Fruit fly (Drosophila melanogaster) whole organism, adult: ENCODE data around the gene kibra.
A peak's percentile ranks its signal among the peaks of the same experiment; 100 is the strongest.

ENCODE experiments used
- CG11617 ChIP-seq: fragments of 200-800 bp; sonication (Bioruptor generic); optimal IDR thresholded peaks from 2 replicates; lab custom pipeline; 2017; ENCODE audit warnings: mild to moderate bottlenecking, missing biosample characterization, missing genetic modification reagents, missing genetic modification characterization
- CG12768 ChIP-seq: fragments of 200-800 bp; sonication (Bioruptor generic); optimal IDR thresholded peaks from 2 replicates; lab custom pipeline; 2017; ENCODE audit warnings: missing biosample characterization, missing genetic modification characterization, mild to moderate bottlenecking, moderate library complexity, missing genetic modification reagents
- CG14711 ChIP-seq: fragments of 200-800 bp; sonication (Bioruptor generic); optimal IDR thresholded peaks from 2 replicates; lab custom pipeline; 2018; ENCODE audit warnings: missing biosample characterization, mild to moderate bottlenecking, missing genetic modification characterization, moderate library complexity
- CG1620 ChIP-seq: fragments of 200-800 bp; sonication (Bioruptor generic); optimal IDR thresholded peaks from 2 replicates; lab custom pipeline; 2016; ENCODE audit warnings: missing biosample characterization, missing genetic modification characterization
- CG33017 ChIP-seq: fragments of 200-800 bp; sonication (Bioruptor generic); optimal IDR thresholded peaks from 2 replicates; lab custom pipeline; 2018; ENCODE audit warnings: missing biosample characterization, mild to moderate bottlenecking, missing genetic modification characterization, moderate library complexity
- CG5204 ChIP-seq: fragments of 200-800 bp; sonication (Bioruptor generic); optimal IDR thresholded peaks from 2 replicates; lab custom pipeline; 2016; ENCODE audit warnings: missing biosample characterization, missing genetic modification characterization
- CG7045 ChIP-seq: fragments of 200-800 bp; sonication (Bioruptor generic); optimal IDR thresholded peaks from 2 replicates; lab custom pipeline; 2017; ENCODE audit warnings: missing biosample characterization, mild to moderate bottlenecking, missing genetic modification characterization
- CG7101 ChIP-seq: fragments of 200-800 bp; sonication (Bioruptor generic); optimal IDR thresholded peaks from 2 replicates; lab custom pipeline; 2018; ENCODE audit warnings: missing biosample characterization, mild to moderate bottlenecking, missing genetic modification characterization, moderate library complexity
- Crg-1 ChIP-seq: fragments of 200-800 bp; sonication (Bioruptor generic); optimal IDR thresholded peaks from 2 replicates; lab custom pipeline; 2016; ENCODE audit warnings: missing biosample characterization, missing genetic modification characterization
- Hr96 ChIP-seq: fragments of 200-800 bp; sonication (Bioruptor generic); optimal IDR thresholded peaks from 2 replicates; lab custom pipeline; 2016; ENCODE audit warnings: missing biosample characterization, missing genetic modification characterization
- Mnt ChIP-seq: fragments of 200-800 bp; sonication (Bioruptor generic); optimal IDR thresholded peaks from 2 replicates; lab custom pipeline; 2016; ENCODE audit warnings: missing biosample characterization, mild to moderate bottlenecking, missing genetic modification characterization
- bab1 ChIP-seq: fragments of 200-800 bp; sonication (Bioruptor generic); optimal IDR thresholded peaks from 3 replicates; lab custom pipeline; 2019; ENCODE audit warnings: missing biosample characterization, mild to moderate bottlenecking, missing genetic modification characterization, moderate library complexity
- cic ChIP-seq: fragments of 200-800 bp; sonication (Bioruptor generic); optimal IDR thresholded peaks from 2 replicates; lab custom pipeline; 2017; ENCODE audit warnings: missing biosample characterization, mild to moderate bottlenecking, missing genetic modification characterization, moderate library complexity
- cnc ChIP-seq, 2 experiments: fragments of >200 bp; optimal IDR thresholded peaks; 2 replicates each; lab custom pipeline; 2017
- kay ChIP-seq: fragments of 200-800 bp; sonication (Bioruptor generic); peaks from one replicate; lab custom pipeline; 2016; ENCODE audit warnings: missing biosample characterization, missing genetic modification characterization, borderline replicate concordance
- pad ChIP-seq: fragments of 200-800 bp; sonication (Bioruptor generic); optimal IDR thresholded peaks from 3 replicates; lab custom pipeline; 2017; ENCODE audit warnings: missing biosample characterization, missing genetic modification characterization, mild to moderate bottlenecking, moderate library complexity, missing genetic modification reagents
- tj ChIP-seq: fragments of 200-800 bp; sonication (Bioruptor generic); optimal IDR thresholded peaks from 3 replicates; lab custom pipeline; 2017; ENCODE audit warnings: missing biosample characterization, mild to moderate bottlenecking, missing genetic modification characterization, moderate library complexity
- toe ChIP-seq: fragments of 200-800 bp; sonication (Bioruptor generic); optimal IDR thresholded peaks from 2 replicates; lab custom pipeline; 2016; ENCODE audit warnings: missing biosample characterization, missing genetic modification characterization

kibra gene

dm6 chr3R:14748323-14749076 is 24.4 kb upstream of the kibra start:
- TF ChIP-seq pad (GFP tag; lab: Kevin White, UChicago) (no peak), cnc (optimal IDR thresholded peaks at IDR 0.05; lab: Kevin White, UChicago) (peak in 1 of 2 experiments; percentile 60)

dm6 chr3R:14747915-14748314 is 23.9 kb upstream of the kibra start:
- no peak for TF ChIP-seq CG33017 (tag; lab: Kevin White, UChicago)
- peak; percentile 62 for TF ChIP-seq cic (GFP tag; lab: Kevin White, UChicago)

dm6 chr3R:14747259-14747856 is 23.3 kb upstream of the kibra start:
- TF ChIP-seq cnc (optimal IDR thresholded peaks at IDR 0.05; lab: Kevin White, UChicago): peak in 1 of 2 experiments; percentile 51
- no peak for TF ChIP-seq pad (GFP tag; lab: Kevin White, UChicago)
- peak; percentile 13 for TF ChIP-seq CG33017 (tag; lab: Kevin White, UChicago)
- no peak for TF ChIP-seq CG12768
- no peak for TF ChIP-seq CG1620 (GFP tag; lab: Kevin White, UChicago)
- peak; percentile 95 for TF ChIP-seq kay (GFP tag; lab: Kevin White, UChicago)
- no peak for TF ChIP-seq CG11617 (GFP tag; lab: Kevin White, UChicago)
- peak; percentile 84 for TF ChIP-seq cic (GFP tag; lab: Kevin White, UChicago)
- no peak for TF ChIP-seq Hr96 (GFP tag; lab: Kevin White, UChicago)
- TF ChIP-seq toe (GFP tag; lab: Kevin White, UChicago): no peak

DNA sequence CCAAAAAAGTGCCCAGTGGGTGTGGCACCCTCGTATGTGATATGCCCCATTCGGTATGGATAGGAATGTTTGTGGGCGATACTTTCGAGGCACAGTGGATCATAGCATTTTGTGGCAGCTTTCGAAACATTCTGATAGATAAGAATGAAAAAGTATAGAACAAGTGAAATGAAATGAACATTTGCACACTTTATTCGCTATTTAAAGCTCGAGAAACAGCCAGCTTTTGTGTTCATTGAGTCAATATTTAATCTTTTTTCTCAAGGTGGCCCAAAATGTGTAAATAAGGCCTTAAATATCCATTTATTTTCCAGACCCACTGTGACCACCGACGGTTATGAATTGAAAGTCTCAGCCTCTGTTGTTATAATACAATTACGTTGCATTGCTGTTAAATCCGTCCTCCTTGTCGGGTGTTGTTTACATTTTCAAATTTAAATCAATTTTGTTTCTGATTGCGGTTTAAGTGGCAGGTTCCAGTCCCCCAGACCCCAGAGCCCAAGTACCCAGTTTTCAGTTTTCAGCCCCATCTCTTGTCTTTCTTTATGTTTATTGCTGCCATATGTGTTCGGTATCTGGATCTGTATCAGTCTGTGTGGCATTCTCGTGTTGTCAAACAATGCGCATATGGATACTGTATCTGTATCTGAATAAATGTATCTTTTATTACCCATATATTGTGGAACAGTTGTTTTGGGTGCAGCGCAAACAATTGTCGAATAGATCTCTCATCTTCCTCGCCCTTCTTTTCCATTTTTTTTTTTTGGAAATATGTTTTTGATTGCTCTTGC is 20.5 kb upstream of the kibra start:
- TF ChIP-seq cic (GFP tag; lab: Kevin White, UChicago) (peak; percentile 17), CG11617 (GFP tag; lab: Kevin White, UChicago) (no peak), kay (GFP tag; lab: Kevin White, UChicago) (peak; percentile 73)

DNA sequence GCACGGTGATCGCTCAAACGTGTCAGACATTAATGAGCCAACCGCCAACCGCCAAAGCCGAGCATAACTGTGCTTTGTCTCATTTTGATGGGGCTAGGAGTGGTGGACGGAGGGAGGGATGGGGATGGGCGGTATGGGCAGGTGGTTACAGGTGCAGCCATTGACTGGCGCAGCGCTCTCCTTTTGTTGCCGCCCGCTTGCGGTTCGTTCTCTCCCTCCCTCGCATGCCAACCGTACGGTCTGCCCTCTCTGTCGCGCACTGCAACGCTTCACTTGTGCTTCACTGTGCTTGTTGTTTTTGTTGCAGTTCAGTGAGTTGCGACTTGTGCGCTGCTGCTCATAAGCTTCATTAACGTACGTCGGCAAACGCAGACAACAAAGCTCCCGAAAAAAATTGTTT is 19.4 kb upstream of the kibra start:
- no peak for TF ChIP-seq toe (GFP tag; lab: Kevin White, UChicago)
- TF ChIP-seq CG7045: no peak
- no peak for TF ChIP-seq cnc (optimal IDR thresholded peaks at IDR 0.05; lab: Kevin White, UChicago)
- TF ChIP-seq CG14711 (tag; lab: Kevin White, UChicago): no peak
- no peak for TF ChIP-seq CG33017 (tag; lab: Kevin White, UChicago)
- no peak for TF ChIP-seq CG5204 (GFP tag; lab: Kevin White, UChicago)
- TF ChIP-seq Mnt (GFP tag; lab: Kevin White, UChicago): no peak
- no peak for TF ChIP-seq Crg-1 (GFP tag; lab: Kevin White, UChicago)
- no peak for TF ChIP-seq CG11617 (GFP tag; lab: Kevin White, UChicago)
- no peak for TF ChIP-seq cic (GFP tag; lab: Kevin White, UChicago)
- no peak for TF ChIP-seq CG7101
- no peak for TF ChIP-seq Hr96 (GFP tag; lab: Kevin White, UChicago)
- TF ChIP-seq tj (GFP tag; lab: Kevin White, UChicago): no peak

DNA sequence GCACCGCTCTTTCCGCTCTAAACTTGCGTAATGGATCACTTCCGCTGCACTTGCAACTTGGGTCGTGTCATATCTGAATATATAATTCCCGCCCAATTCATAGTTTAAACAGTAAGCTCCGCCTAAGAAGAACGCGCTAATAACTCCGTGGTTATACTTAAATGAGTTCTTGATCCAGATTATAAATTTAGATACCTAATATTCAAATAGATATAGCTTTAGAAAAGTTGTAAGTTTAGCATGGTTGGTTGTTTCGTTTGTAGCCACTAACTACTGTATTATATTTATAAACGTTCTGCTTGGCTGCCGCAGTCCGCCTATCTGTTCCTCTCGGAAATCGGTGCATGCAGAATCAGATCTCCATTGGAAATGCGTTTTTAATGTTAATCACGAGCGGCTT is 18.9 kb upstream of the kibra start:
- TF ChIP-seq CG12768 (no peak), CG33017 (tag; lab: Kevin White, UChicago) (peak; percentile 29), kay (GFP tag; lab: Kevin White, UChicago) (peak; percentile 10), bab1 (peak; percentile 80), CG11617 (GFP tag; lab: Kevin White, UChicago) (no peak), CG7101 (peak; percentile 30), CG14711 (tag; lab: Kevin White, UChicago) (peak; percentile 7), toe (GFP tag; lab: Kevin White, UChicago) (no peak)

- TF ChIP-seq cic (GFP tag; lab: Kevin White, UChicago) (peak; percentile 22), toe (GFP tag; lab: Kevin White, UChicago) (no peak)
Observed at dm6 chr3R:14742064-14742463, 18.0 kb upstream of the kibra start.
